Worm (Caenorhabditis elegans) whole organism, young adult: Measurements from ENCODE around the gene Y53F4B.27.

Experiments
- B0261.1 ChIP-seq: sonication (generic microtip); optimal IDR thresholded peaks from 2 replicates; lab custom pipeline; 2016; ENCODE audit warnings: mild to moderate bottlenecking, missing genetic modification characterization, moderate library complexity, missing compliant biosample characterization
- C17E4.6 ChIP-seq: fragments of 200-800 bp; sonication (Bioruptor generic); IDR thresholded peaks from 2 replicates; pipeline ENCODE4 v1.3.6; 2022; ENCODE audit warnings: missing genetic modification reagents, missing genetic modification characterization, missing compliant biosample characterization
- F49E8.2 ChIP-seq: sonication (generic microtip); optimal IDR thresholded peaks from 3 replicates; lab custom pipeline; 2017; ENCODE audit warnings: missing genetic modification characterization, mild to moderate bottlenecking, missing compliant biosample characterization, antibody characterized with exemption, moderate library complexity; ENCODE audit not compliant: insufficient read depth
- aptf-2 ChIP-seq: fragments of 200-800 bp; sonication (Bioruptor generic); conservative IDR thresholded peaks from 2 replicates; pipeline ENCODE4 v1.3.6; 2022; ENCODE audit warnings: missing genetic modification reagents, missing genetic modification characterization, missing compliant biosample characterization
- aptf-3 ChIP-seq: fragments of 200-800 bp; sonication (Bioruptor generic); IDR thresholded peaks from 2 replicates; pipeline ENCODE4 v1.3.6; 2022; ENCODE audit warnings: missing genetic modification characterization, missing compliant biosample characterization
- cebp-2 ChIP-seq: fragments of 200-800 bp; sonication (Bioruptor generic); IDR thresholded peaks from 2 replicates; pipeline ENCODE4 v1.3.6; 2022; ENCODE audit warnings: missing genetic modification characterization, missing compliant biosample characterization
- die-1 ChIP-seq: sonication (generic microtip); optimal IDR thresholded peaks from 2 replicates; lab custom pipeline; 2016; ENCODE audit warnings: missing genotype, mild to moderate bottlenecking, missing genetic modification characterization, missing compliant biosample characterization
- efl-1 ChIP-seq: fragments of 150-350 bp; optimal IDR thresholded peaks from 2 replicates; lab custom pipeline; 2014; ENCODE audit warnings: missing biosample characterization, missing genetic modification reagents, missing genetic modification characterization
- ekl-4 ChIP-seq: fragments of 200-800 bp; sonication (Bioruptor generic); IDR thresholded peaks from 2 replicates; pipeline ENCODE4 v1.3.6; 2022; ENCODE audit warnings: missing genetic modification reagents, missing genetic modification characterization, missing compliant biosample characterization
- him-1 ChIP-seq: sonication (generic microtip); optimal IDR thresholded peaks from 2 replicates; lab custom pipeline; 2016; ENCODE audit warnings: missing genotype, missing genetic modification reagents, missing genetic modification characterization, missing compliant biosample characterization
- nfya-1 ChIP-seq: sonication (generic microtip); optimal IDR thresholded peaks from 2 replicates; lab custom pipeline; 2017; ENCODE audit warnings: antibody characterized with exemption, missing compliant biosample characterization, missing genetic modification characterization, borderline replicate concordance; ENCODE audit not compliant: insufficient read depth
- snpc-4 ChIP-seq, 5 experiments: fragments of 150-350 bp in 1 of 5; sonication (generic microtip) in 4 of 5; optimal IDR thresholded peaks; 2 replicates each; lab custom pipeline; 2014 to 2018; ENCODE audit warnings: missing genetic modification characterization in 5 of 5, missing biosample characterization in 3 of 5, antibody characterized with exemption in 2 of 5, mild to moderate bottlenecking in 2 of 5, missing compliant biosample characterization in 2 of 5, missing genotype in 2 of 5, moderate library complexity in 2 of 5, missing genetic modification reagents in 1 of 5

DNA sequence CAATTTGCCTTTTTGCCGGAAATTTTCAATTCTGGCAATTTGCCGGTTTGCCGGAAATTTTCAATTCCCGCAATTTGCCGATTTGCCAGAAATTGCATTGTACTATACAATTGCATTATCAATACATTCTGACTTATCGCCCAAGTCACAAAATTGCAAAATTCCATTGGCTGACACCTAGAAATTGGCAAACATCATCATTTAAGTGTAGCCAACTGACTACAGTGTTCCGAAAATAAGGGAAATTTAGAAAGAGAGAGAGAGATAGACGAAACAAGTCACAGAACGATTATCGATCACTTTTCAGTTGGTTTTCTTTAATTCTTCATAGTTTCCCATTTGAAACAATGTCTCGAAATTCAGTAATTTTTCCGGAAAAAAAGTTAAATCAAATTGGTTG lies 34.3 kb upstream of the Y53F4B.27 start:
- TF ChIP-seq him-1 (tag; lab: Kevin White, UChicago) (no peak), nfya-1 (tag; lab: Kevin White, UChicago) (no peak), efl-1 (GFP tag; lab: Kevin White, UChicago) (no peak), B0261.1 (tag; lab: Kevin White, UChicago) (no peak), snpc-4 (GFP tag; optimal IDR thresholded peaks at IDR 0.05; lab: Kevin White, UChicago) (no peak), snpc-4 (tag; optimal IDR thresholded peaks at IDR 0.05; lab: Kevin White, UChicago) (no peak), C17E4.6 (GFP tag; lab: Robert Waterston, UW) (no peak), die-1 (tag; lab: Kevin White, UChicago) (no peak), aptf-2 (no peak), cebp-2 (GFP tag; lab: Robert Waterston, UW) (no peak), F49E8.2 (tag; lab: Kevin White, UChicago) (no peak), ekl-4 (GFP tag; lab: Robert Waterston, UW) (no peak), aptf-3 (GFP tag; lab: Robert Waterston, UW) (no peak)
